Fruit fly (Drosophila melanogaster): ENCODE results near the gene CG8519.

The CG8519 gene

DNA sequence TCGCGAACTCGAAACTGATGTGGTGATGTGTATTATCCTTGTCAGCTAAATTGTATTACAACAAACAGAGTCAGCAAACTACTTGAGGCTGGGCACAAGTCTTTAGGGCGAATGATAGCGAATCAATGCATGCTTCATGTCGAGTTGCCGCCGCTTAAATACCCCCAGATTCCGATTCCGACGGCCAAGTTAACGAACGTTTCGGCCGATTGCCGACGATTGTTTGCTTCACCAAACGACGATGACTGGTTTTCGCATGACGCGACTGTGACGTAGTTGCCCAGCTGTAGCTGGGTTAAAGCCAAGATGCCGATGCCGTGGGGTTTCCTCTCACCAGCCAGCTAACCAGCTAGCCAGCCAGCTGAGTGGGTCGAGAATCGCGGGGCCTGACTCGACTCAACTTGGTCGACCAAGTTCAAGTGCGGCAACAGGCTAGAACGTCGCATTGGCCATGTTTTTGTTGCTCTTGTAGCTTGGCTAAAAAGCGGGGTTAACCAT, 14.8 kb downstream of the CG8519 start, which contains the start of gene ple:
TSS of gene ple (minus strand) at position 134 of the 498 bp plus-strand sequence.
- peak; percentile 32 for TF ChIP-seq CG12769 (tag; optimal IDR thresholded peaks at IDR 0.05)
- peak; percentile 94 for TF ChIP-seq CG13894 (tag; optimal IDR thresholded peaks at IDR 0.05)
- peak; percentile 10 for TF ChIP-seq CG12071 (GFP tag; optimal IDR thresholded peaks at IDR 0.05)
- peak; percentile 93 for TF ChIP-seq chinmo (GFP tag; IDR thresholded peaks at IDR 0.05; ENCODE audit: partially characterized antibody)
- no peak for TF ChIP-seq CG9215 (GFP tag; IDR thresholded peaks at IDR 0.05)
- TF ChIP-seq scrt (GFP tag; optimal IDR thresholded peaks at IDR 0.05): peak; percentile 52
- TF ChIP-seq NC2β (GFP tag; optimal IDR thresholded peaks at IDR 0.05): no peak
- no peak for TF ChIP-seq CG31441 (GFP tag; IDR thresholded peaks at IDR 0.05)
- no peak for TF ChIP-seq D (optimal IDR thresholded peaks at IDR 0.05)
- no peak for TF ChIP-seq D (GFP tag; optimal IDR thresholded peaks at IDR 0.05)
- no peak for TF ChIP-seq grau (tag; optimal IDR thresholded peaks at IDR 0.05)
- TF ChIP-seq mirr (GFP tag; optimal IDR thresholded peaks at IDR 0.05): peak; percentile 21
- no peak for TF ChIP-seq CG17568 (GFP tag; optimal IDR thresholded peaks at IDR 0.05)
- no peak for TF ChIP-seq D19B (GFP tag; optimal IDR thresholded peaks at IDR 0.05)
- TF ChIP-seq pho (GFP tag; optimal IDR thresholded peaks at IDR 0.05): no peak
- peak; percentile 20 for TF ChIP-seq shn (GFP tag; optimal IDR thresholded peaks at IDR 0.05)
- no peak for TF ChIP-seq CG2889 (GFP tag; IDR thresholded peaks at IDR 0.05)
- 0 out of 3 replicates have a peak, but pooled peaks have one; percentile 42 for TF ChIP-seq CG34224 (GFP tag; IDR thresholded peaks at IDR 0.05; ENCODE audit: partially characterized antibody)
- no peak for TF ChIP-seq slou (GFP tag; optimal IDR thresholded peaks at IDR 0.05)
- TF ChIP-seq sob (GFP tag; IDR thresholded peaks at IDR 0.05): no peak
- TF ChIP-seq CG11398 (GFP tag; optimal IDR thresholded peaks at IDR 0.05): no peak
- TF ChIP-seq Poxn (GFP tag; IDR thresholded peaks at IDR 0.05): no peak
- peak; percentile 63 for TF ChIP-seq sd (tag; optimal IDR thresholded peaks at IDR 0.05)
- peak; percentile 17; the same call in 1 of the 2 replicates for TF ChIP-seq Bgb (GFP tag; IDR thresholded peaks at IDR 0.05; ENCODE audit: partially characterized antibody)
- peak; percentile 11 for TF ChIP-seq CG10543 (GFP tag; optimal IDR thresholded peaks at IDR 0.05)
- 0 out of 2 replicates have a peak, but pooled peaks have one; percentile 24 for TF ChIP-seq unc-4 (GFP tag; IDR thresholded peaks at IDR 0.05; ENCODE audit: partially characterized antibody)
- no peak for TF ChIP-seq CG4820 (GFP tag; optimal IDR thresholded peaks at IDR 0.05)
- peak; percentile 24; the same call in 1 of the 2 replicates for TF ChIP-seq CG13287 (GFP tag; IDR thresholded peaks at IDR 0.05; ENCODE audit: partially characterized antibody)
- peak; percentile 1 for TF ChIP-seq Jarid2 (GFP tag; optimal IDR thresholded peaks at IDR 0.05)
- no peak for TF ChIP-seq Ets65A (GFP tag)
- TF ChIP-seq hkb (optimal IDR thresholded peaks at IDR 0.05): no peak
- TF ChIP-seq hkb (GFP tag; IDR thresholded peaks at IDR 0.05): 0 out of 2 replicates have a peak, but pooled peaks have one; percentile 9
- TF ChIP-seq CG5953 (GFP tag; IDR thresholded peaks at IDR 0.05): 0 out of 2 replicates have a peak, but pooled peaks have one; percentile 24
- no peak for TF ChIP-seq crol (GFP tag; IDR thresholded peaks at IDR 0.05)
- TF ChIP-seq z (GFP tag; IDR thresholded peaks at IDR 0.05): peak; percentile 31; the same call in 1 of the 3 replicates
- TF ChIP-seq BtbVII (GFP tag; optimal IDR thresholded peaks at IDR 0.05): no peak
- TF ChIP-seq Deaf1 (tag; optimal IDR thresholded peaks at IDR 0.05): peak; percentile 96
- 0 out of 2 replicates have a peak, but pooled peaks have one; percentile 13 for TF ChIP-seq CG4360 (GFP tag; IDR thresholded peaks at IDR 0.05)
- no peak for TF ChIP-seq Dip3 (GFP tag; optimal IDR thresholded peaks at IDR 0.05)
- TF ChIP-seq CG6813 (GFP tag; optimal IDR thresholded peaks at IDR 0.05): peak; percentile 16
- no peak for TF ChIP-seq CG8290 (GFP tag; optimal IDR thresholded peaks at IDR 0.05)
- TF ChIP-seq CG8290 (tag; optimal IDR thresholded peaks at IDR 0.05): peak in 1 of 2 experiments; percentile 23
- TF ChIP-seq zf30C (GFP tag; optimal IDR thresholded peaks at IDR 0.05): no peak
- 0 out of 2 replicates have a peak, but pooled peaks have one; percentile 21 for TF ChIP-seq Adf1 (GFP tag; IDR thresholded peaks at IDR 0.05)
- 0 out of 2 replicates have a peak, but pooled peaks have one; percentile 7 for TF ChIP-seq Atf6 (GFP tag; IDR thresholded peaks at IDR 0.05)
- no peak for TF ChIP-seq kni (GFP tag; optimal IDR thresholded peaks at IDR 0.05)

All from whole organism, embryonic.